Worm (Caenorhabditis elegans) whole organism, young adult: ENCODE results near the gene Y51H4A.941.
"Not testable (repeated sequence)": the region's sequence is repeated elsewhere in the genome, so short reads cannot be mapped to it uniquely, and the experiment has no call there.

ENCODE experiments used
- C17E4.6 ChIP-seq: fragments of 200-800 bp; sonication (Bioruptor generic); IDR thresholded peaks from 2 replicates; pipeline ENCODE4 v1.3.6; 2022; ENCODE audit warnings: missing genetic modification reagents, missing genetic modification characterization, missing compliant biosample characterization
- D2030.7 ChIP-seq: fragments of 200-800 bp; sonication (Bioruptor generic); IDR thresholded peaks from 2 replicates; pipeline ENCODE4 v1.3.6; 2022; ENCODE audit warnings: missing genetic modification reagents, missing genetic modification characterization, missing compliant biosample characterization
- F49E8.2 ChIP-seq: sonication (generic microtip); optimal IDR thresholded peaks from 3 replicates; lab custom pipeline; 2017; ENCODE audit warnings: missing genetic modification characterization, mild to moderate bottlenecking, missing compliant biosample characterization, antibody characterized with exemption, moderate library complexity; ENCODE audit not compliant: insufficient read depth
- T26A5.8 ChIP-seq: sonication (generic microtip); optimal IDR thresholded peaks from 2 replicates; lab custom pipeline; 2016; ENCODE audit warnings: missing genetic modification characterization, missing compliant biosample characterization
- Y53F4B.3 ChIP-seq: fragments of 200-800 bp; sonication (Bioruptor generic); IDR thresholded peaks from 2 replicates; pipeline ENCODE4 v1.3.6; 2022; ENCODE audit warnings: missing genetic modification reagents, missing genetic modification characterization, missing compliant biosample characterization
- ama-1 ChIP-seq, 3 experiments: fragments of 150-350 bp in 1 of 3; sonication (generic microtip) in 2 of 3; optimal IDR thresholded peaks; 2 replicates each; lab custom pipeline; 2014 to 2018; ENCODE audit warnings: missing biosample characterization in 2 of 3, missing genetic modification characterization in 2 of 3, missing genetic modification reagents in 2 of 3
- aptf-2 ChIP-seq: fragments of 200-800 bp; sonication (Bioruptor generic); conservative IDR thresholded peaks from 2 replicates; pipeline ENCODE4 v1.3.6; 2022; ENCODE audit warnings: missing genetic modification reagents, missing genetic modification characterization, missing compliant biosample characterization
- hmg-1.2 ChIP-seq: fragments of 200-800 bp; sonication (Bioruptor generic); IDR thresholded peaks from 2 replicates; pipeline ENCODE4 v1.3.6; 2022; ENCODE audit warnings: missing genetic modification reagents, missing genetic modification characterization, missing compliant biosample characterization
- lir-1 ChIP-seq: fragments of 200-800 bp; sonication (Bioruptor generic); conservative IDR thresholded peaks from 2 replicates; pipeline ENCODE4 v1.3.6; 2022; ENCODE audit warnings: missing genetic modification reagents, missing genetic modification characterization, missing compliant biosample characterization
- mes-4 ChIP-seq: sonication (generic microtip); optimal IDR thresholded peaks from 2 replicates; lab custom pipeline; 2016; ENCODE audit warnings: missing genotype, missing genetic modification characterization, missing compliant biosample characterization
- nhr-90 ChIP-seq: sonication (generic microtip); optimal IDR thresholded peaks from 2 replicates; lab custom pipeline; 2016; ENCODE audit warnings: missing genotype, mild to moderate bottlenecking, missing genetic modification characterization, missing compliant biosample characterization
- somi-1 ChIP-seq: fragments of 200-800 bp; sonication (Bioruptor generic); optimal IDR thresholded peaks from 2 replicates; lab custom pipeline; 2018; ENCODE audit warnings: mild to moderate bottlenecking, missing genetic modification characterization, missing compliant biosample characterization

DNA sequence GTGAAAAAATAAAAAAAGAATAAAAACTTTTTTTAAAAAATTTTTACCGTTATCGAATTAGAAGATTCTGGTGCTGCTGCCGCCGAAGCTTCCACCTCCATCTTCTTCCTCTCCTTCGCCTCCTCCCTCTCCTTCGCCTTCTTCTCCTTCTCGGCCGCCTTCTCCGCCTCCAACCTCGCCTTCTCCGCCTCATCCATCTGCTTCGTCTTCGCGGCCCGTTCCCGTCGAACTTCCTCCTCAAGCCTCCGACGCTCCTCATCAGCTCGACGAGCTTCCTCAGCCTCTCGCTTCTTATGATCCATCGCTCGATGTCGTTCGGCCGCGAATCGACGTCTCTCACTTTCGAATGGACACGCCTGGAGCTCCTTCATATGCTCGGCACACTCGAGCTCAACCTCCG is 44.2 kb downstream of the Y51H4A.941 start:
- TF ChIP-seq D2030.7 (GFP tag; lab: Robert Waterston, UW); lir-1 (GFP tag; lab: Robert Waterston, UW); nhr-90 (tag; lab: Kevin White, UChicago); F49E8.2 (tag; lab: Kevin White, UChicago); ama-1 (optimal IDR thresholded peaks at IDR 0.05; lab: Kevin White, UChicago); ama-1 (GFP tag; optimal IDR thresholded peaks at IDR 0.05; lab: Kevin White, UChicago); hmg-1.2; Y53F4B.3 (GFP tag; lab: Robert Waterston, UW); somi-1; aptf-2; mes-4 (tag; lab: Kevin White, UChicago); T26A5.8 (tag; lab: Kevin White, UChicago); C17E4.6 (GFP tag; lab: Robert Waterston, UW): not testable (repeated sequence)
